Worm (Caenorhabditis elegans): ENCODE data around the gene Y51B9A.7.
A peak's percentile ranks its signal among the peaks of the same experiment; 100 is the strongest.

The Y51B9A.7 gene

DNA sequence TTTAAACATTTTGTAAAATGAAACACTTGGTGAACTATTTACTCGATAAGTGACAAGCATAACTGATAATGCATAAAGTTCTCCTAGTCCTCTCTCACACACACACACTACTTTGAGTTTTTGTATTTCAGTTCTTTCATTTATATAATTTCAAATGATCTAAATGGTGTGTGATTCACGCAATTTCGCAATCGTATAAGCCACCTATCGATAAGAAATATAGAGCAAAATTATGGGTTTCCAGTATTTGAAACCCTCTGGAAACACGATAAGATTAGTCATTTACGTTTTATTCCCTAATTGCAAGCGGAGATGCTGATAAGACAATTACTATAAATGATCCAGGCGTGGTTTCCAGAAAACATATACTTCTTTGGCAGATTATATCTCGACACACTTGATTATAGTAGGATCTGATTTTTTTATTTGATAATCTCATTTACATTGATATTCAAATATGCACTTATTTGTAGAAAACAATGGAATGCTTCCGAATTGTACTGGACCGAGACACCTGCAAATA, 12.3 kb downstream of the Y51B9A.7 start, which contains the start of gene arrd-3:
TSS of gene arrd-3 (plus strand) at position 473 of the 523 bp plus-strand sequence.
- TF ChIP-seq nhr-21 (tag; optimal IDR thresholded peaks at IDR 0.05) (no peak), ztf-1 (GFP tag; conservative IDR thresholded peaks at IDR 0.05) (no peak), snpc-4 (tag; optimal IDR thresholded peaks at IDR 0.05) (no peak), sma-9 (GFP tag; optimal IDR thresholded peaks at IDR 0.05) (peak; percentile 18), sma-9 (tag; optimal IDR thresholded peaks at IDR 0.05) (no peak), gmeb-1 (tag; optimal IDR thresholded peaks at IDR 0.05) (peak; percentile 7), alr-1 (tag; optimal IDR thresholded peaks at IDR 0.05) (no peak), nhr-10 (tag; optimal IDR thresholded peaks at IDR 0.05) (no peak), nhr-77 (tag; optimal IDR thresholded peaks at IDR 0.05) (no peak), fos-1 (tag; optimal IDR thresholded peaks at IDR 0.05) (peak; percentile 94), lsy-2 (tag; optimal IDR thresholded peaks at IDR 0.05) (no peak)

DNA sequence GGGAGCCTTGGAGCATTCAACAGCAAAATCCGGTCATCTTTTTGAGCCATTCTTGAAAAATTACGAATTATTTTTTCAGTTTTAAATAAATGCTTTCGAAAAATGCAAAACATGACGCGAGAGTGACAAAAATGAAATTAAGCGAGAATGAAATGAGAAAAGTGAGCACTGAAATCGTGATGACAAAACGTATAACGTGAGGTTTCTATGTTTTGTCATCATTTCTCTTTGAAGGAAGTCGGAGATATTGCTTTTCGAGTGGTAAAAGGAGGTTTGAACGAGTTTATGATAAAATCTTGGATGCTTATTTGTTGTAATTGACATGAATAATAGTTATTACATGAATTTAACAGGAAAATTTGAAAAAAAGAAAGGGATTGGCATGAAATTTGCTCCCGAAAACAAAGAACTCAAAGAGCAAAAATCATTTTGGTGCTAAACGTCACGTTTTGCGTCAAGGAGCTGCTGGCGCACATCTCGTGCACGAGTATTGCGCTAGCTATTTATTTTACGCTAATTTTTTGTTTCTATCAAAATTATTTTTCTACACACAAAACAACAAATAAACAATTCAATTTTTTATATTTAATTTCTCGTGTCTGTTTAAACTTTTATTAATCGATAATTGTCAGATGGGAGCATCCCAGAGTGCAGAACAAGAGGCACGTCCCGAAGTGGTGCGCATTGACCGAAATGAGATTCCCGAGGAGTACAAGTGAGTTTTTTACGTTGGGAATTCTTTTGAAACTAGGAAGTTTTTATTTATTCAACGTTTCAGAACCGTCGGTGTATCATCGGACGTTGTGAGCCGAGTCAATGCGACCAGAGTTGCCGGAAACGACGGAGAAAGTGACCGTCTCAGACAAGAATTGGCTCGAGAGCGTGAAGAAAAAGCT, 16.8 kb downstream of the Y51B9A.7 start, which contains the start of the genes gss-1 and chch-3:
TSS of gene gss-1 (minus strand) at position 51 of the 896 bp plus-strand sequence.
TSS of gene chch-3 (plus strand) at position 633 of the 896 bp plus-strand sequence.
- TF ChIP-seq lsy-2 (tag; optimal IDR thresholded peaks at IDR 0.05) (peak; percentile 56 to 85), egl-27 (tag; optimal IDR thresholded peaks at IDR 0.05) (no peak), nhr-77 (tag; optimal IDR thresholded peaks at IDR 0.05) (no peak), ceh-82 (tag; optimal IDR thresholded peaks at IDR 0.05) (no peak), unc-62 (GFP tag; optimal IDR thresholded peaks at IDR 0.05) (no peak), sma-3 (GFP tag; optimal IDR thresholded peaks at IDR 0.05) (peak; percentile 14), nhr-6 (tag; optimal IDR thresholded peaks at IDR 0.05) (no peak), R02D3.7 (tag; optimal IDR thresholded peaks at IDR 0.05) (no peak), unc-55 (GFP tag; optimal IDR thresholded peaks at IDR 0.05) (peak; percentile 75), nhr-23 (tag; optimal IDR thresholded peaks at IDR 0.05) (no peak), nhr-129 (tag; optimal IDR thresholded peaks at IDR 0.05) (peak; percentile 71), mbf-1 (tag; optimal IDR thresholded peaks at IDR 0.05) (no peak), C34F6.9 (tag; optimal IDR thresholded peaks at IDR 0.05) (peak; percentile 85), mab-5 (tag; optimal IDR thresholded peaks at IDR 0.05) (peak; percentile 25), lin-13 (GFP tag; optimal IDR thresholded peaks at IDR 0.05) (peak; percentile 43), Y55F3AM.14 (GFP tag; optimal IDR thresholded peaks at IDR 0.05) (no peak), dmd-4 (tag; optimal IDR thresholded peaks at IDR 0.05) (no peak), nhr-21 (tag; optimal IDR thresholded peaks at IDR 0.05) (peak; percentile 13), crh-2 (tag; optimal IDR thresholded peaks at IDR 0.05) (peak; percentile 58), ztf-1 (GFP tag; conservative IDR thresholded peaks at IDR 0.05) (no peak), sma-9 (GFP tag; optimal IDR thresholded peaks at IDR 0.05) (peak; percentile 65), sma-9 (tag; optimal IDR thresholded peaks at IDR 0.05) (no peak), snpc-4 (tag; optimal IDR thresholded peaks at IDR 0.05) (peak; percentile 14), unc-39 (tag; optimal IDR thresholded peaks at IDR 0.05) (no peak), zag-1 (tag; optimal IDR thresholded peaks at IDR 0.05) (no peak), F13H6.1 (tag; optimal IDR thresholded peaks at IDR 0.05) (peak; percentile 24), ZK546.5 (tag; optimal IDR thresholded peaks at IDR 0.05) (no peak), nhr-25 (tag; optimal IDR thresholded peaks at IDR 0.05) (no peak), lin-11 (tag; optimal IDR thresholded peaks at IDR 0.05) (peak; percentile 1), ama-1 (optimal IDR thresholded peaks at IDR 0.05) (no peak), ztf-4 (tag; optimal IDR thresholded peaks at IDR 0.05) (no peak), peb-1 (tag; optimal IDR thresholded peaks at IDR 0.05) (no peak), nhr-12 (tag; optimal IDR thresholded peaks at IDR 0.05) (no peak), blmp-1 (tag; optimal IDR thresholded peaks at IDR 0.05; ENCODE audit: insufficient read depth) (no peak), nhr-237 (tag; optimal IDR thresholded peaks at IDR 0.05) (no peak), nhr-10 (tag; optimal IDR thresholded peaks at IDR 0.05) (no peak), nhr-11 (tag; optimal IDR thresholded peaks at IDR 0.05) (no peak), mdl-1 (tag; optimal IDR thresholded peaks at IDR 0.05) (no peak), ztf-11 (tag; optimal IDR thresholded peaks at IDR 0.05) (no peak), elt-1 (tag; optimal IDR thresholded peaks at IDR 0.05) (no peak), fos-1 (tag; optimal IDR thresholded peaks at IDR 0.05) (peak; percentile 63), sem-4 (tag; optimal IDR thresholded peaks at IDR 0.05) (no peak), gmeb-1 (tag; optimal IDR thresholded peaks at IDR 0.05) (peak; percentile 69), ceh-16 (tag; optimal IDR thresholded peaks at IDR 0.05) (no peak)
